Worm (Caenorhabditis elegans) whole organism, L4 larva: ENCODE measurements around the gene mca-2.

Source experiments
- ceh-32 ChIP-seq: sonication (generic microtip); optimal IDR thresholded peaks from 2 replicates; lab custom pipeline; 2016; ENCODE audit warnings: mild to moderate bottlenecking, missing genetic modification characterization, missing compliant biosample characterization; ENCODE audit not compliant: poor library complexity
- daf-19 ChIP-seq: fragments of 200-800 bp; sonication (Bioruptor generic); conservative IDR thresholded peaks from 2 replicates; pipeline ENCODE4 v1.3.6; 2022; ENCODE audit warnings: missing genetic modification characterization, missing compliant biosample characterization
- fkh-10 ChIP-seq: fragments of 150-350 bp; optimal IDR thresholded peaks from 2 replicates; lab custom pipeline; 2014; ENCODE audit warnings: missing biosample characterization, missing genetic modification reagents, missing genetic modification characterization
- lir-3 ChIP-seq: sonication (generic microtip); optimal IDR thresholded peaks from 2 replicates; lab custom pipeline; 2016; ENCODE audit warnings: mild to moderate bottlenecking, missing genetic modification characterization, missing compliant biosample characterization
- mxl-2 ChIP-seq: fragments of 200-800 bp; sonication (Bioruptor generic); conservative IDR thresholded peaks from 2 replicates; pipeline ENCODE4 v1.3.6; 2022; ENCODE audit warnings: missing genetic modification reagents, missing genetic modification characterization, missing compliant biosample characterization
- pqm-1 ChIP-seq: sonication (generic microtip); optimal IDR thresholded peaks from 2 replicates; lab custom pipeline; 2017; ENCODE audit warnings: missing biosample characterization, missing genetic modification characterization
- zag-1 ChIP-seq: fragments of 150-350 bp; optimal IDR thresholded peaks from 2 replicates; lab custom pipeline; 2014; ENCODE audit warnings: missing biosample characterization, missing genetic modification characterization
- ztf-11 ChIP-seq: fragments of 150-350 bp; optimal IDR thresholded peaks from 2 replicates; lab custom pipeline; 2014; ENCODE audit warnings: missing biosample characterization, missing genetic modification characterization

- no peak for TF ChIP-seq zag-1 (tag; lab: Kevin White, UChicago)
- TF ChIP-seq ceh-32 (tag; lab: Kevin White, UChicago): no peak
- TF ChIP-seq pqm-1 (tag; lab: Kevin White, UChicago): no peak
- no peak for TF ChIP-seq fkh-10 (GFP tag; lab: Kevin White, UChicago)
- TF ChIP-seq ztf-11 (tag; lab: Kevin White, UChicago): no peak
- TF ChIP-seq lir-3 (tag; lab: Kevin White, UChicago): no peak
- TF ChIP-seq mxl-2: no peak
- no peak for TF ChIP-seq daf-19
These were observed 19.0 kb downstream of the mca-2 start, which contains the start of gene C23H5.15 for ce11 chrIV:2102793-2103192.
